Worm (Caenorhabditis elegans): ENCODE data around the gene tbc-7.
A peak's percentile ranks its signal among the peaks of the same experiment; 100 is the strongest.

The tbc-7 gene

ce11 chrX:5106187-5106694 lies 27.8 kb upstream of the tbc-7 start (continued):
- TF ChIP-seq F57A8.1 (GFP tag; optimal IDR thresholded peaks at IDR 0.05) = no peak
- no peak for TF ChIP-seq ama-1 (optimal IDR thresholded peaks at IDR 0.05)
- no peak for TF ChIP-seq ama-1 (GFP tag; optimal IDR thresholded peaks at IDR 0.05)
- TF ChIP-seq ceh-27 (GFP tag; optimal IDR thresholded peaks at IDR 0.05) = no peak
- no peak; the same call in 1 of the 2 replicates for TF ChIP-seq hsf-1 (GFP tag; IDR thresholded peaks at IDR 0.05)
- no peak for TF ChIP-seq rpc-1 (optimal IDR thresholded peaks at IDR 0.05)
- no peak for TF ChIP-seq rpc-1 (tag; optimal IDR thresholded peaks at IDR 0.05)
- TF ChIP-seq F49E8.2 (tag; optimal IDR thresholded peaks at IDR 0.05; ENCODE audit: insufficient read depth) = no peak
- peak; percentile 3 for TF ChIP-seq zim-3 (tag; optimal IDR thresholded peaks at IDR 0.05)
- TF ChIP-seq K11D2.4 (GFP tag; IDR thresholded peaks at IDR 0.05) = no peak
- no peak for TF ChIP-seq somi-1 (GFP tag; optimal IDR thresholded peaks at IDR 0.05)
- no peak for TF ChIP-seq ztf-18 (tag; optimal IDR thresholded peaks at IDR 0.05)
- no peak for TF ChIP-seq ceh-91 (GFP tag; IDR thresholded peaks at IDR 0.05)
- TF ChIP-seq nhr-90 (tag; optimal IDR thresholded peaks at IDR 0.05) = peak; percentile 31
- no peak for TF ChIP-seq athp-1 (tag; optimal IDR thresholded peaks at IDR 0.05)
- 0 out of 2 replicates have a peak, but pooled peaks have one; percentile 13 for TF ChIP-seq B0019.2 (GFP tag; conservative IDR thresholded peaks at IDR 0.05)
- no peak for TF ChIP-seq lin-35 (GFP tag; optimal IDR thresholded peaks at IDR 0.05)
- no peak for TF ChIP-seq F22D6.2 (tag; optimal IDR thresholded peaks at IDR 0.05)
- TF ChIP-seq snpc-3.4 (tag; optimal IDR thresholded peaks at IDR 0.05) = no peak
- TF ChIP-seq lag-1 (GFP tag; IDR thresholded peaks at IDR 0.05) = no peak
- TF ChIP-seq lsy-27 (tag; optimal IDR thresholded peaks at IDR 0.05; ENCODE audit: borderline replicate concordance, insufficient read depth) = no peak
- TF ChIP-seq let-526 (GFP tag; IDR thresholded peaks at IDR 0.05) = no peak
- TF ChIP-seq madf-10 (tag; optimal IDR thresholded peaks at IDR 0.05) = peak; percentile 30
- TF ChIP-seq ztf-28 (GFP tag; IDR thresholded peaks at IDR 0.05) = no peak
- TF ChIP-seq rec-8 (tag; optimal IDR thresholded peaks at IDR 0.05) = no peak
- peak; percentile 94 for TF ChIP-seq atf-7 (tag; optimal IDR thresholded peaks at IDR 0.05)
- TF ChIP-seq mcd-1 (GFP tag; IDR thresholded peaks at IDR 0.05) = peak; percentile 62
- TF ChIP-seq lin-26 (GFP tag; IDR thresholded peaks at IDR 0.05) = no peak
- TF ChIP-seq hlh-26 (GFP tag; conservative IDR thresholded peaks at IDR 0.05) = no peak
- TF ChIP-seq ets-4 (GFP tag; optimal IDR thresholded peaks at IDR 0.05) = peak; percentile 83
- no peak for TF ChIP-seq F57C9.4 (tag; optimal IDR thresholded peaks at IDR 0.05)
- no peak for TF ChIP-seq bed-2 (GFP tag; IDR thresholded peaks at IDR 0.05)
- TF ChIP-seq Y67H2A.10 (GFP tag; conservative IDR thresholded peaks at IDR 0.05) = no peak
- peak; percentile 27; the same call in 1 of the 2 replicates for TF ChIP-seq dox-1 (GFP tag; IDR thresholded peaks at IDR 0.05)
- peak; percentile 29 for TF ChIP-seq mel-28 (tag; optimal IDR thresholded peaks at IDR 0.05; ENCODE audit: borderline replicate concordance)
- peak; percentile 41 for TF ChIP-seq nhr-80 (tag; optimal IDR thresholded peaks at IDR 0.05)
- no peak for TF ChIP-seq egrh-3 (GFP tag; IDR thresholded peaks at IDR 0.05)
- TF ChIP-seq F10E7.11 (tag; optimal IDR thresholded peaks at IDR 0.05) = no peak
- TF ChIP-seq snpc-1.1 (tag; optimal IDR thresholded peaks at IDR 0.05; ENCODE audit: insufficient read depth) = no peak
- TF ChIP-seq lsl-1 (GFP tag; optimal IDR thresholded peaks at IDR 0.05) = no peak
- no peak for TF ChIP-seq aptf-2 (GFP tag; conservative IDR thresholded peaks at IDR 0.05)
- TF ChIP-seq lir-1 (GFP tag; conservative IDR thresholded peaks at IDR 0.05) = no peak; the same call in 1 of the 2 replicates
- TF ChIP-seq akir-1 (GFP tag; optimal IDR thresholded peaks at IDR 0.05) = no peak
- TF ChIP-seq die-1 (tag; optimal IDR thresholded peaks at IDR 0.05) = no peak
- no peak for TF ChIP-seq attf-5 (GFP tag; optimal IDR thresholded peaks at IDR 0.05)
- TF ChIP-seq T26A5.8 (tag; optimal IDR thresholded peaks at IDR 0.05) = no peak
- peak; percentile 95 for TF ChIP-seq repo-1 (tag; optimal IDR thresholded peaks at IDR 0.05)
- TF ChIP-seq tlf-1 (GFP tag; optimal IDR thresholded peaks at IDR 0.05) = no peak
- no peak for TF ChIP-seq sea-2 (GFP tag; IDR thresholded peaks at IDR 0.05)

All from whole organism, young adult.